Fruit fly (Drosophila melanogaster) whole organism, embryonic: ENCODE results near the gene CG14100.

Source experiments
- ATbp ChIP-seq: fragments of 200-800 bp; sonication (Bioruptor generic); optimal IDR thresholded peaks from 2 replicates; lab custom pipeline; 2017; ENCODE audit warnings: missing biosample characterization, mild to moderate bottlenecking, missing genetic modification characterization, missing genetic modification reagents
- Asciz ChIP-seq: fragments of 200-800 bp; sonication (Bioruptor generic); optimal IDR thresholded peaks from 2 replicates; lab custom pipeline; 2017; ENCODE audit warnings: missing biosample characterization, mild to moderate bottlenecking, missing genetic modification characterization, missing genetic modification reagents
- Bgb ChIP-seq: fragments of 200-800 bp; sonication (Bioruptor generic); IDR thresholded peaks from 2 replicates; pipeline ENCODE4 v1.3.6; 2022; ENCODE audit warnings: missing biosample characterization, missing genetic modification characterization; ENCODE audit not compliant: partially characterized antibody
- CG10209 ChIP-seq: fragments of 200-800 bp; sonication (Bioruptor generic); optimal IDR thresholded peaks from 3 replicates; lab custom pipeline; 2017; ENCODE audit warnings: missing biosample characterization, mild to moderate bottlenecking, missing genetic modification characterization, missing genetic modification reagents
- CG1024 ChIP-seq: fragments of 200-800 bp; sonication (Bioruptor generic); IDR thresholded peaks from 2 replicates; pipeline ENCODE4 v1.3.6; 2022; ENCODE audit warnings: missing biosample characterization, missing genetic modification characterization
- CG10979 ChIP-seq: fragments of 200-800 bp; sonication (Bioruptor generic); optimal IDR thresholded peaks from 2 replicates; lab custom pipeline; 2018; ENCODE audit warnings: missing biosample characterization, mild to moderate bottlenecking, missing genetic modification characterization, moderate library complexity
- CG12942 ChIP-seq: fragments of 200-800 bp; sonication (Bioruptor generic); optimal IDR thresholded peaks from 3 replicates; lab custom pipeline; 2016; ENCODE audit warnings: missing biosample characterization, missing genetic modification characterization
- CG13296 ChIP-seq: fragments of 200-800 bp; sonication (Bioruptor generic); optimal IDR thresholded peaks from 3 replicates; lab custom pipeline; 2018; ENCODE audit warnings: missing biosample characterization, mild to moderate bottlenecking, missing genetic modification characterization
- CG14667 ChIP-seq: fragments of 200-800 bp; sonication (Bioruptor generic); IDR thresholded peaks from 2 replicates; pipeline ENCODE4 v1.3.6; 2022; ENCODE audit warnings: missing biosample characterization, missing genetic modification characterization
- CG15601 ChIP-seq: fragments of 200-800 bp; sonication (Bioruptor generic); optimal IDR thresholded peaks from 3 replicates; lab custom pipeline; 2019; ENCODE audit warnings: missing biosample characterization, mild to moderate bottlenecking, missing genetic modification characterization, moderate library complexity
- CG1603 ChIP-seq: fragments of 200-800 bp; sonication (Bioruptor generic); optimal IDR thresholded peaks from 2 replicates; lab custom pipeline; 2019; ENCODE audit warnings: missing biosample characterization, mild to moderate bottlenecking, missing genetic modification characterization, moderate library complexity
- CG17328 ChIP-seq: fragments of 200-800 bp; sonication (Bioruptor generic); IDR thresholded peaks from 2 replicates; pipeline ENCODE4 v1.3.6; 2022; ENCODE audit warnings: missing biosample characterization, missing genetic modification characterization
- CG2116 ChIP-seq: fragments of 200-800 bp; sonication (Bioruptor generic); optimal IDR thresholded peaks from 3 replicates; lab custom pipeline; 2018; ENCODE audit warnings: missing biosample characterization, mild to moderate bottlenecking, missing genetic modification characterization
- CG2678 ChIP-seq: fragments of 200-800 bp; sonication (Bioruptor generic); optimal IDR thresholded peaks from 3 replicates; lab custom pipeline; 2019; ENCODE audit warnings: missing biosample characterization, mild to moderate bottlenecking, missing genetic modification characterization, moderate library complexity
- CG34376 ChIP-seq: fragments of 200-800 bp; sonication (Bioruptor generic); optimal IDR thresholded peaks from 2 replicates; lab custom pipeline; 2018; ENCODE audit warnings: missing biosample characterization, mild to moderate bottlenecking, missing genetic modification characterization
- CG3726 ChIP-seq: fragments of 200-800 bp; sonication (Bioruptor generic); IDR thresholded peaks from 3 replicates; pipeline ENCODE4, ENCODE4 v1.3.6; 2022; ENCODE audit warnings: missing biosample characterization, missing genetic modification characterization
- CG3838 ChIP-seq: fragments of 200-800 bp; sonication (Bioruptor generic); optimal IDR thresholded peaks from 3 replicates; lab custom pipeline; 2016; ENCODE audit warnings: missing biosample characterization, missing genetic modification characterization
- CG4328 ChIP-seq: fragments of 200-800 bp; sonication (Bioruptor generic); optimal IDR thresholded peaks from 3 replicates; lab custom pipeline; 2017; ENCODE audit warnings: missing biosample characterization, missing genetic modification reagents, missing genetic modification characterization
- CG4404 ChIP-seq: fragments of 200-800 bp; sonication (Bioruptor generic); IDR thresholded peaks from 2 replicates; pipeline ENCODE4 v1.3.6; 2022; ENCODE audit warnings: missing biosample characterization, missing genetic modification characterization
- CG6254 ChIP-seq: fragments of 200-800 bp; sonication (Bioruptor generic); optimal IDR thresholded peaks from 3 replicates; lab custom pipeline; 2017; ENCODE audit warnings: mild to moderate bottlenecking, missing biosample characterization, missing genetic modification reagents, missing genetic modification characterization
- CG7271 ChIP-seq: fragments of 200-800 bp; sonication (Bioruptor generic); optimal IDR thresholded peaks from 2 replicates; lab custom pipeline; 2018; ENCODE audit warnings: missing biosample characterization, mild to moderate bottlenecking, missing genetic modification characterization, moderate library complexity
- CHES-1-like ChIP-seq: fragments of 200-800 bp; sonication (Bioruptor generic); optimal IDR thresholded peaks from 2 replicates; lab custom pipeline; 2016; ENCODE audit warnings: missing biosample characterization, missing genetic modification characterization
- Chrac-16 ChIP-seq: fragments of 200-800 bp; sonication (Bioruptor generic); optimal IDR thresholded peaks from 3 replicates; lab custom pipeline; 2016; ENCODE audit warnings: missing biosample characterization, missing genetic modification characterization
- CkIIα-i1 ChIP-seq: fragments of 200-800 bp; sonication (Bioruptor generic); IDR thresholded peaks from 2 replicates; pipeline ENCODE4 v1.3.6; 2022; ENCODE audit warnings: missing biosample characterization, missing genetic modification characterization
- CrebB ChIP-seq: fragments of 200-800 bp; sonication (Bioruptor generic); optimal IDR thresholded peaks from 3 replicates; lab custom pipeline; 2018; ENCODE audit warnings: missing biosample characterization, mild to moderate bottlenecking, missing genetic modification characterization
- D19A ChIP-seq: fragments of 200-800 bp; optimal IDR thresholded peaks from 3 replicates; lab custom pipeline; 2019; ENCODE audit warnings: missing biosample characterization, mild to moderate bottlenecking, missing genetic modification characterization, moderate library complexity
- Dbx ChIP-seq: fragments of 200-800 bp; sonication (Bioruptor generic); IDR thresholded peaks from 3 replicates; pipeline ENCODE4 v1.3.6; 2022; ENCODE audit warnings: missing biosample characterization, missing genetic modification characterization
- Doc2 ChIP-seq: fragments of 200-800 bp; sonication (Bioruptor generic); IDR thresholded peaks from 2 replicates; pipeline ENCODE4 v1.3.6; 2022; ENCODE audit warnings: missing biosample characterization, missing genetic modification characterization
- Med ChIP-seq: fragments of 200-800 bp; sonication (Bioruptor generic); peaks from one replicate; lab custom pipeline; 2016; ENCODE audit warnings: missing biosample characterization, missing genetic modification characterization, mild to moderate bottlenecking, inconsistent platforms, moderate library complexity
- Mrtf ChIP-seq: fragments of 200-800 bp; sonication (Bioruptor generic); IDR thresholded peaks from 3 replicates; pipeline ENCODE4 v1.3.6; 2022; ENCODE audit warnings: missing biosample characterization, missing genetic modification characterization
- Nf-YC ChIP-seq: fragments of 200-800 bp; optimal IDR thresholded peaks from 3 replicates; lab custom pipeline; 2019; ENCODE audit warnings: missing biosample characterization, mild to moderate bottlenecking, missing genetic modification characterization, moderate library complexity
- Side ChIP-seq: fragments of 200-800 bp; sonication (Bioruptor generic); optimal IDR thresholded peaks from 2 replicates; lab custom pipeline; 2016; ENCODE audit warnings: missing biosample characterization, missing genetic modification characterization
- Sry-β ChIP-seq: fragments of 200-800 bp; sonication (Bioruptor generic); optimal IDR thresholded peaks from 2 replicates; lab custom pipeline; 2018; ENCODE audit warnings: missing biosample characterization, mild to moderate bottlenecking, missing genetic modification characterization, moderate library complexity
- Sry-δ ChIP-seq: fragments of 200-800 bp; sonication (Bioruptor generic); optimal IDR thresholded peaks from 2 replicates; lab custom pipeline; 2016; ENCODE audit warnings: missing biosample characterization, missing genetic modification characterization
- abd-A ChIP-seq: fragments of 200-800 bp; sonication (Bioruptor generic); optimal IDR thresholded peaks from 3 replicates; lab custom pipeline; 2019; ENCODE audit warnings: missing biosample characterization, mild to moderate bottlenecking, missing genetic modification characterization, moderate library complexity
- ac ChIP-seq: fragments of 200-800 bp; sonication (Bioruptor generic); optimal IDR thresholded peaks from 3 replicates; lab custom pipeline; 2017; ENCODE audit warnings: missing biosample characterization, mild to moderate bottlenecking, missing genetic modification characterization
- chinmo ChIP-seq: fragments of 200-800 bp; sonication (Bioruptor generic); IDR thresholded peaks from 4 replicates; pipeline ENCODE4 v1.3.6; 2022; ENCODE audit warnings: missing biosample characterization, missing genetic modification characterization; ENCODE audit not compliant: partially characterized antibody
- emc ChIP-seq: fragments of 200-800 bp; sonication (Bioruptor generic); optimal IDR thresholded peaks from 2 replicates; lab custom pipeline; 2016; ENCODE audit warnings: missing biosample characterization, missing genetic modification characterization
- grn ChIP-seq: fragments of 200-800 bp; sonication (Bioruptor generic); optimal IDR thresholded peaks from 3 replicates; lab custom pipeline; 2017; ENCODE audit warnings: missing biosample characterization, missing genetic modification characterization
- lbe ChIP-seq: fragments of 200-800 bp; sonication (Bioruptor generic); optimal IDR thresholded peaks from 2 replicates; lab custom pipeline; 2016; ENCODE audit warnings: missing biosample characterization, mild to moderate bottlenecking, missing genetic modification characterization
- lov ChIP-seq, 2 experiments: fragments of 200-800 bp in 1 of 2; fragments of >200 bp in 1 of 2; sonication (Bioruptor generic) in 1 of 2; IDR thresholded peaks in 1 of 2; optimal IDR thresholded peaks in 1 of 2; 2 replicates in 1 of 2; 3 replicates in 1 of 2; pipeline versions ENCODE4 v1.3.6 to Lab custom; 2017 to 2022; ENCODE audit warnings: missing biosample characterization in 1 of 2, missing genetic modification characterization in 1 of 2
- maf-S ChIP-seq: fragments of 200-800 bp; sonication (Bioruptor generic); optimal IDR thresholded peaks from 2 replicates; lab custom pipeline; 2016; ENCODE audit warnings: missing biosample characterization, missing genetic modification characterization
- mld ChIP-seq: fragments of 200-800 bp; sonication (Bioruptor generic); IDR thresholded peaks from 3 replicates; pipeline ENCODE4 v1.3.6; 2022; ENCODE audit warnings: missing biosample characterization, missing genetic modification characterization; ENCODE audit not compliant: partially characterized antibody
- otp ChIP-seq: fragments of 200-800 bp; sonication (Bioruptor generic); IDR thresholded peaks from 3 replicates; pipeline ENCODE4, ENCODE4 v1.3.6; 2022; ENCODE audit warnings: missing biosample characterization, missing genetic modification characterization
- salm ChIP-seq: fragments of 200-800 bp; sonication (Bioruptor generic); optimal IDR thresholded peaks from 2 replicates; lab custom pipeline; 2018; ENCODE audit warnings: missing biosample characterization, mild to moderate bottlenecking, missing genetic modification characterization
- sens ChIP-seq: fragments of 200-800 bp; sonication (Bioruptor generic); peaks from one replicate; lab custom pipeline; 2016; ENCODE audit warnings: missing biosample characterization, missing genetic modification characterization
- ssp ChIP-seq: fragments of 200-800 bp; sonication (Bioruptor generic); IDR thresholded peaks from 2 replicates; pipeline ENCODE4 v1.3.6; 2022; ENCODE audit warnings: missing biosample characterization, missing genetic modification characterization
- trem ChIP-seq: fragments of 200-800 bp; optimal IDR thresholded peaks from 3 replicates; lab custom pipeline; 2019; ENCODE audit warnings: missing biosample characterization, mild to moderate bottlenecking, missing genetic modification characterization, moderate library complexity
- zen ChIP-seq: fragments of 200-800 bp; sonication (Bioruptor generic); optimal IDR thresholded peaks from 3 replicates; lab custom pipeline; 2018; ENCODE audit warnings: missing biosample characterization, mild to moderate bottlenecking, missing genetic modification characterization, moderate library complexity

Gene CG14100

DNA sequence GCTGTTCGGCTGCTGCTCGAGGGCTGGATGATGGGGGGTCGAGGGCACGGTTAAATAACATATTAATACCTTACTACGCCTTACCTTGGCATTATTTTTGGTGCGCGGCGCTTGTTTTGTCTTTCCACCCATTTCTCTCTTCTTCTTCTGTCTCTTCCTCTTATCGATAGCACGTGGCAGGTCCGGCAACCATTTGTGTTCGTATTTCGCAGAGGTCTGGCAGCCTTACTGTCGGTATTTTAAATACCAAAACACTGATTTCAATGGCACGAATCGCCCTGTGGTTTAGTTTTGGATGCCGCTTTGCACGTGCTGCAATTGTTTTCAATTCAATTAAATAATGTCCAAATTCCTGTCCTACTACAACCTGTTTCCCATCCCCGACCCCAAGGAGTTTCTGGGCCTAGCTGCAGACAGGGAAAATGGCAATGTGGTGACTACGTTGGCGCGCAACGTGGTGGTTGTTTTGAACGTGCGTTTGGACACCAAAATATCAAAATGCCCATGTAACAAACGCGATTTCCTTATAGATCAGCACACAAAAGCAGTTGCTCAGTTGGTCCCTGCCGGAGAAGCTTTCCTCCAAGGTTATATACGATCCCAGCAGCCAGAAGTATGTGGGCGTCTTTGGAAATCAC is 38.1 kb downstream of the CG14100 start, which contains the start of the genes Ltn1 and CG9300 (continued):
- no peak for TF ChIP-seq CG1024 (GFP tag; lab: Robert Waterston, UW)
- no peak for TF ChIP-seq lov (optimal IDR thresholded peaks at IDR 0.05; lab: Kevin White, UChicago)
- 0 out of 3 replicates have a peak, but pooled peaks have one; percentile 27 for TF ChIP-seq lov (GFP tag; IDR thresholded peaks at IDR 0.05; lab: Robert Waterston, UW)
- TF ChIP-seq CG7271, result no peak
- TF ChIP-seq CG13296 (GFP tag; lab: Kevin White, UChicago), result no peak
- TF ChIP-seq CG34376, result peak; percentile 52
- peak; percentile 14 for TF ChIP-seq CG2116 (GFP tag; lab: Kevin White, UChicago)
- no peak for TF ChIP-seq CG2678 (tag; lab: Kevin White, UChicago)
- no peak for TF ChIP-seq CG10979 (tag; lab: Kevin White, UChicago)
- peak; percentile 46; the same call in 1 of the 2 replicates for TF ChIP-seq Bgb
- no peak for TF ChIP-seq CG10209
- TF ChIP-seq CG4328 (GFP tag; lab: Kevin White, UChicago), result no peak
- TF ChIP-seq salm (tag; lab: Kevin White, UChicago), result no peak
- no peak for TF ChIP-seq Mrtf (GFP tag; lab: Robert Waterston, UW)
- no peak for TF ChIP-seq CkIIα-i1
- no peak for TF ChIP-seq CG4404 (GFP tag; lab: Robert Waterston, UW)
- peak; percentile 100 for TF ChIP-seq CG6254
- peak; percentile 76 for TF ChIP-seq trem (tag; lab: Kevin White, UChicago)
- no peak for TF ChIP-seq emc (GFP tag; lab: Kevin White, UChicago)
- TF ChIP-seq CrebB (tag; lab: Kevin White, UChicago), result peak; percentile 41
- no peak for TF ChIP-seq CG14667 (GFP tag; lab: Robert Waterston, UW)
- TF ChIP-seq Med (GFP tag; lab: Kevin White, UChicago), result no peak
- TF ChIP-seq CG3726 (GFP tag; lab: Robert Waterston, UW), result no peak
- TF ChIP-seq Asciz (GFP tag; lab: Kevin White, UChicago), result no peak
- TF ChIP-seq lbe, result no peak
- peak; percentile 64 for TF ChIP-seq CHES-1-like (GFP tag; lab: Kevin White, UChicago)
- TF ChIP-seq ATbp (GFP tag; lab: Kevin White, UChicago), result no peak
- no peak for TF ChIP-seq D19A (tag; lab: Kevin White, UChicago)
- no peak for TF ChIP-seq ssp (GFP tag; lab: Robert Waterston, UW)
- peak; percentile 93 for TF ChIP-seq sens (GFP tag; lab: Kevin White, UChicago)
- no peak for TF ChIP-seq ac (GFP tag; lab: Kevin White, UChicago)
- peak; percentile 41; the same call in 1 of the 2 replicates for TF ChIP-seq CG17328 (GFP tag; lab: Robert Waterston, UW)
- no peak for TF ChIP-seq Sry-β (GFP tag; lab: Kevin White, UChicago)
- TF ChIP-seq Dbx (GFP tag; lab: Robert Waterston, UW), result peak; percentile 38; the same call in 1 of the 3 replicates
- 0 out of 3 replicates have a peak, but pooled peaks have one; percentile 33 for TF ChIP-seq mld (GFP tag; lab: Robert Waterston, UW)
- TF ChIP-seq grn (GFP tag; lab: Kevin White, UChicago), result no peak
- no peak for TF ChIP-seq CG1603 (tag; lab: Kevin White, UChicago)
- 0 out of 3 replicates have a peak, but pooled peaks have one; percentile 21 for TF ChIP-seq otp
- no peak for TF ChIP-seq CG15601 (tag; lab: Kevin White, UChicago)
- TF ChIP-seq Doc2 (GFP tag; lab: Robert Waterston, UW), result no peak
- TF ChIP-seq chinmo (GFP tag; lab: Robert Waterston, UW), result no peak
- TF ChIP-seq Chrac-16 (GFP tag; lab: Kevin White, UChicago), result no peak
- TF ChIP-seq zen, result no peak
- no peak for TF ChIP-seq maf-S
- TF ChIP-seq CG3838, result peak; percentile 10
- TF ChIP-seq Side (GFP tag; lab: Kevin White, UChicago), result peak; percentile 46
- TF ChIP-seq Sry-δ (GFP tag; lab: Kevin White, UChicago), result peak; percentile 61
- no peak for TF ChIP-seq abd-A (tag; lab: Kevin White, UChicago)
- TF ChIP-seq Nf-YC, result no peak
- no peak for TF ChIP-seq CG12942 (GFP tag; lab: Kevin White, UChicago)
